Worm (Caenorhabditis elegans) whole organism, midembryonic: ENCODE measurements around the gene copz-1.
A peak's percentile ranks its signal among the peaks of the same experiment; 100 is the strongest.

Experiments
- T22C8.4 ChIP-seq: fragments of 200-800 bp; sonication (Bioruptor generic); IDR thresholded peaks from 2 replicates; pipeline ENCODE4 v1.3.6; 2022; ENCODE audit warnings: missing genetic modification characterization, missing compliant biosample characterization
- cog-1 ChIP-seq: sonication (generic microtip); optimal IDR thresholded peaks from 2 replicates; lab custom pipeline; 2016; ENCODE audit warnings: missing genetic modification characterization, missing compliant biosample characterization
- flt-1 ChIP-seq: fragments of 200-800 bp; sonication (Bioruptor generic); IDR thresholded peaks from 2 replicates; pipeline ENCODE4 v1.3.6; 2022; ENCODE audit warnings: missing genetic modification characterization, missing compliant biosample characterization
- klf-2 ChIP-seq: fragments of 200-800 bp; sonication (Bioruptor generic); conservative IDR thresholded peaks from 2 replicates; pipeline ENCODE4 v1.3.6; 2022; ENCODE audit warnings: missing genetic modification reagents, missing genetic modification characterization, missing compliant biosample characterization
- med-1 ChIP-seq: sonication (generic microtip); optimal IDR thresholded peaks from 2 replicates; lab custom pipeline; 2017; ENCODE audit warnings: missing genetic modification characterization, mild to moderate bottlenecking, missing compliant biosample characterization, antibody characterized with exemption, missing genetic modification reagents; ENCODE audit not compliant: insufficient read depth
- ref-1 ChIP-seq: fragments of 200-800 bp; sonication (Bioruptor generic); conservative IDR thresholded peaks from 2 replicates; pipeline ENCODE4 v1.3.6; 2022; ENCODE audit warnings: missing genetic modification reagents, missing genetic modification characterization, missing compliant biosample characterization
- tab-1 ChIP-seq: fragments of 200-800 bp; sonication (Bioruptor generic); IDR thresholded peaks from 2 replicates; pipeline ENCODE4 v1.3.6; 2022; ENCODE audit warnings: missing genetic modification characterization, missing compliant biosample characterization
- ztf-23 ChIP-seq: fragments of 200-800 bp; sonication (Bioruptor generic); IDR thresholded peaks from 2 replicates; pipeline ENCODE4 v1.3.6; 2022; ENCODE audit warnings: missing genetic modification reagents, missing genetic modification characterization, missing compliant biosample characterization
- ztf-29 ChIP-seq: fragments of 200-800 bp; sonication (Bioruptor generic); IDR thresholded peaks from 2 replicates; pipeline ENCODE4 v1.3.6; 2022; ENCODE audit warnings: missing genetic modification reagents, missing genetic modification characterization, missing compliant biosample characterization

Gene copz-1

DNA sequence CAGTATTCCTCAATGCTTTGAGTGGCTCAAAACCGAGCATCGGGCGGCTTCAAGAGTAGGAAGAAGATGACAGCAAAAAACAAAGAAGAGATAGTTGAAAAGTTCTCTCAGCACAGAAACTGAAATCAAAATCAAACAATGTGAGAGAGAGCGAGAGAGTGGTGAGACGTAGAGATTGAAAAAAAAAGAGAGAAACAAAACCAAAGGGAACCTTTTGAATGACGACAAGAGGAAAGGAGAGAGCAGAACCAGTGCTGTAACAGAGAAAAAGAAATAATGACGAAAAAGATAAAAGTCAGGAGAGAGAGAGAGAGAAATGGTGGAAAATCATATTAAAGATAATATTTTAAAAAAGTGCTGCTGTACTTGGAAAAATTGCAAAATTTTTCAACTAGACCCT is 5.5 kb upstream of the copz-1 start:
- TF ChIP-seq ztf-29 (GFP tag; lab: Robert Waterston, UW) (no peak), T22C8.4 (no peak), flt-1 (GFP tag; lab: Robert Waterston, UW) (no peak), klf-2 (GFP tag; lab: Robert Waterston, UW) (no peak), cog-1 (tag; lab: Kevin White, UChicago) (no peak), tab-1 (GFP tag; lab: Robert Waterston, UW) (no peak), ref-1 (GFP tag; lab: Robert Waterston, UW) (no peak), ztf-23 (GFP tag; lab: Robert Waterston, UW) (no peak), med-1 (GFP tag; lab: Kevin White, UChicago) (no peak)

DNA sequence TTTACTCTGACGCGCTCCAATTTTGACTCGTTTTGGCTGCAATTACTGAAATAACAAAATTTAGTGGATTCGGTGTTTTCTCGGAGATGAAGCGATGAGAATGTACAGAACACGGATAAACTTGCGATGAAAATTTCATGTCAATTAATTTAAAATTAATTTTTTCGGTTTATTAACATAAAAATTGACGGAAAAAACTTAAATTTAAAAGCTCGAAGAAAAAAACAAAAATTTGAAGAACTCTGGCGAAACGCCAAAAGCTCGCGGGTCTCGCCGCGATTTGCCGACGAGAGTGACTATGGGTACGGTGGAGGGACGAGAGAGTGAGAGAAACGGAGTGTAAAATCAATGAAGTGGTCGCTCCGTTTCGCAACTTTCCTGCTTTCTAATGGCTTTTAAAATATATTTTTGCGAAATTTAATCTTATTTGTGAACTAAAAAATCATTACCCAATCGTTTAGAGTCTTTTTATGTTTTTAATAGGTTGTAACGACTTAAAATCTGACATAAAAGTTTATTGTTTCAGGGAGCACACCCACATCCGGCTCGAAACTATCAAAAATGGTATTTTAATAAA is 3.9 kb upstream of the copz-1 start, which contains the start of the genes gmps-1 and cap-2:
TSS of gene gmps-1 (minus strand) at position 51 of the 577 bp plus-strand sequence.
TSS of gene cap-2 (plus strand) at position 527 of the 577 bp plus-strand sequence.
- TF ChIP-seq flt-1 (GFP tag; lab: Robert Waterston, UW) (peak; percentile 76), klf-2 (GFP tag; lab: Robert Waterston, UW) (no peak), cog-1 (tag; lab: Kevin White, UChicago) (peak; percentile 64), ref-1 (GFP tag; lab: Robert Waterston, UW) (no peak), ztf-29 (GFP tag; lab: Robert Waterston, UW) (no peak), ztf-23 (GFP tag; lab: Robert Waterston, UW) (peak; percentile 59; the same call in 1 of the 2 replicates), tab-1 (GFP tag; lab: Robert Waterston, UW) (no peak), med-1 (GFP tag; lab: Kevin White, UChicago) (no peak), T22C8.4 (peak; percentile 86)

DNA sequence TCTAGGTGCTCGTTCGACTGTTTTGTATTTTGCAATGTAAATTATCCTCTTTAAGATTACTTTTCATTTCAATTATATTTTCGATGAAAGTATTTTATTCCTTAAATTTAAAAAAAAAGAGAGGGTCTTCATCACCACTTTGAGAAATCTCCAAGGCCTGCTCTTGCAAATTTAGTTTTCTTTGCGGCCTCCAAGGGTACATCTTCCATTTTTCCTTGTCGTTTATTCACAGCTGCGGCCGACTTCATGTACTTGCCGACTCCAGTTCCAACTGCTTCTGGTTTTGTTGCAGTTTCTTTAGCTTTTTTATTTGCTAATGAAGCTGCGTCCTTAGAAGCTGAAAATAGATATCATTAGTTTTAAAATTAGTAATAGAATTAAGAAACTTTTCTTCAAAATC is 2.0 kb upstream of the copz-1 start:
- TF ChIP-seq ztf-29 (GFP tag; lab: Robert Waterston, UW) (no peak), cog-1 (tag; lab: Kevin White, UChicago) (no peak), T22C8.4 (no peak), ref-1 (GFP tag; lab: Robert Waterston, UW) (no peak)

DNA sequence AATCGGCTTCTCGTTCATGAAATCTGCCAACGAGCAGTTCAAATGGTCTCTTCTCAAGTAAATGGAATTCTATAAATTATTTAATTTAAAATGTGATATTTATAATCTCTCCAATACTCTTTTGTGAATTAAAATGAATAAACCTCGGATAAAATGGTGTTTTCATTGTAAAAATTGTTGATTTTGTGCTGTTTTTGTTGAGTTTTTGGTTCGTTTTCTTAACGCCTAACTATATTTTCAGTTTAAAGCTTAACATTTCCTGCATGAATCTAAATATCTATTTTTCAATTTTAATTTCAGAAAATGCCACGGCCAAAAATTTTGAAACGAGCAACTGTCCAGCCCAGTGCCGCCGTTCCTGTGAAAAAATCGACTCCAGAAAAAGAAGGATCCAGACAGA is 952 bp downstream of the copz-1 start, which contains the start of gene orc-2:
TSS of gene orc-2 (plus strand) at position 301 of the 400 bp plus-strand sequence.
- TF ChIP-seq flt-1 (GFP tag; lab: Robert Waterston, UW) (no peak), ztf-23 (GFP tag; lab: Robert Waterston, UW) (no peak), ztf-29 (GFP tag; lab: Robert Waterston, UW) (no peak), T22C8.4 (no peak), klf-2 (GFP tag; lab: Robert Waterston, UW) (no peak), tab-1 (GFP tag; lab: Robert Waterston, UW) (no peak), med-1 (GFP tag; lab: Kevin White, UChicago) (no peak), cog-1 (tag; lab: Kevin White, UChicago) (no peak), ref-1 (GFP tag; lab: Robert Waterston, UW) (no peak)

DNA sequence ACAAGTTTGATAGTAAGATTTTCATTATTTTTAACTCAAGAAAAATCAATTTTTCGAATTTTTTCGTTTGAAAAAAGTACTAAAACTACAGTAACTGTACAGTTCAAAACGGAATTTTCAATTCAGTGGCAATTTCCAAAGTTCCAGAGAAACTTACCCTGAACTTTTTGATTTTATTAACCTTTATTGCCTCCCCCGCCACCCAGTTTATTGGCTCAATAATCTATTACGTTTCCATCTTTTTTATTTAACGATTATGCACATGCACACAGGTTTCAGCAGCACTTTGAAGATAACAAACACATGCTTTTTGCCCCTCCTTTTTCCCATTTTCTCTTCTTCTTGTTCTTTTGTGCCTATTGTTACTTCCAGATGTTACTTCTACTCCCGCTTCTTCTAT is 7.9 kb downstream of the copz-1 start, which contains the start of gene lurp-1:
TSS of gene lurp-1 (plus strand) at position 301 of the 400 bp plus-strand sequence.
- no peak for TF ChIP-seq tab-1 (GFP tag; lab: Robert Waterston, UW)
- TF ChIP-seq ztf-23 (GFP tag; lab: Robert Waterston, UW) = no peak
- no peak for TF ChIP-seq ref-1 (GFP tag; lab: Robert Waterston, UW)
- TF ChIP-seq flt-1 (GFP tag; lab: Robert Waterston, UW) = no peak
- no peak for TF ChIP-seq med-1 (GFP tag; lab: Kevin White, UChicago)
- TF ChIP-seq ztf-29 (GFP tag; lab: Robert Waterston, UW) = no peak
- TF ChIP-seq cog-1 (tag; lab: Kevin White, UChicago) = no peak
- no peak for TF ChIP-seq T22C8.4
- TF ChIP-seq klf-2 (GFP tag; lab: Robert Waterston, UW) = no peak

DNA sequence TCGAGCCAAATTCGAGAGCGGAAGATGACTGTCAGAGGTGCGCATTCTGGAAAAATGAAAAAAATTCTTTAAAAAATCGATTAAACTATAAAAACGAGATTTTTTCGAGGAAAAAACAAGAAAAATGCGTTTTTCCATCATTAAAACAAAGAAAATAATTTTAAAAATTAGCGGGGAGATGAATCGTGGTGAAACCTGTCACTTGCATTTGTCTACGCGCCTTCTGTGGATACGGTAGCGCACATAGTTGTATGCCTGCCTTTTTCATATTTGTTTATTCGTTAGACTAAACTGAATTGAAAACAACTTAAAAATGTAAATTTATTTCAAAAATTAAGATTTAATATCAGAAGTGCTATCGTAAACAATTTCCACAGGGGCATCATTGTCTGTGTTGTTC is 11.7 kb downstream of the copz-1 start, which contains the start of gene egg-3:
TSS of gene egg-3 (minus strand) at position 46 of the 400 bp plus-strand sequence.
- TF ChIP-seq T22C8.4 = no peak
- TF ChIP-seq cog-1 (tag; lab: Kevin White, UChicago) = no peak
- no peak for TF ChIP-seq flt-1 (GFP tag; lab: Robert Waterston, UW)
- no peak for TF ChIP-seq ztf-23 (GFP tag; lab: Robert Waterston, UW)
- no peak for TF ChIP-seq tab-1 (GFP tag; lab: Robert Waterston, UW)
- no peak for TF ChIP-seq med-1 (GFP tag; lab: Kevin White, UChicago)
- no peak for TF ChIP-seq ztf-29 (GFP tag; lab: Robert Waterston, UW)
- no peak for TF ChIP-seq klf-2 (GFP tag; lab: Robert Waterston, UW)
- no peak for TF ChIP-seq ref-1 (GFP tag; lab: Robert Waterston, UW)

DNA sequence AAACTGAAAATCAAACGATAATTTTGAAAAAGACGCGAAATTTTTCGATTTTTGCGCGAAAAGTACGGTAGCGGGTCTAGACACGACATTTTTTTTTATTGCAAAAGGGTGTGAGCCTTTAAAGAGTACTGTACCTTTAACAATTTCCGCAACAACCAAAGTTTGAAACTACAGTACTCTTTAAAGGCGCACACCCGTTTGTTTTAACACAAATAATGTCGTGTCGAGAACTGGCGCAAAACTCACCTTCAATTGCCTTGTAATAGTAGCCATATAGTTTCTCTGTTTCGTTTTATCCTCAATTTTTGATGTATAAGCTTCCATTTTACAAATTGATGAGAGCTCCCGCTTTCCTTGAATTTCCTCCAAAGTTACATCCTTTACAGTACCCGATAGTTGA is 12.6 kb downstream of the copz-1 start:
- no peak for TF ChIP-seq flt-1 (GFP tag; lab: Robert Waterston, UW)
- TF ChIP-seq ztf-29 (GFP tag; lab: Robert Waterston, UW) = no peak
- TF ChIP-seq klf-2 (GFP tag; lab: Robert Waterston, UW) = no peak
- no peak for TF ChIP-seq T22C8.4
- TF ChIP-seq tab-1 (GFP tag; lab: Robert Waterston, UW) = no peak
- no peak for TF ChIP-seq med-1 (GFP tag; lab: Kevin White, UChicago)

DNA sequence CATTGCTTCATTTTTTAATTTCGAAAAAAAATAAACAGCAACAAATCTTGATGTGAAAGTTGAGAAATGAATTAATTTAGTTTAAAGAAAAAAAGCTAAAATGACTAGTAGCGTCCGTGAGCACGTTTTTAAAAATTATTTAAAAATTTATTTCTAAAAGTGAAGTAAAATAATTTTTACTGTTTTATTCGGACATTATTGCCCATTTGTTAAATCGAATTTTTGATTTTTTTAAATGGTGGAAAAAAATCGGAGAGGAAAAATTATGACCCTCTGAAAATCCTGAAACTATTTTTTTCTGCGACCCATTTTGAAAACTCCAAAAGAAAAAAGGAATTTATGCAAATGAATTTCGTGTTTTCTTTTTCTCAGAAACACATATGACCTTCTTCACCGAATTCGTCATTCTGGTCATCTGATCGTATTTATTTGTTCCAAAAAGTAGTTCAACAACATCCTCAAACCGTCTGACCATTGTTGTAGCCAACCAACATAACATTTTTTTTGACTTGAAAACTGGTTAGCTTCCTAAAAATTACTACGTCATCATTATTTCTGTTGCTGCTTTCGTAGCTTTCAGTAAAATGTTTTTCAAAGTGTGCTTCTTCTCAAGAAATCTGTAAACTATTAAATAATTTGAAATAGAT is 13.3 kb downstream of the copz-1 start, which contains the start of gene F44F4.3:
TSS of gene F44F4.3 (minus strand) at position 51 of the 647 bp plus-strand sequence.
- no peak for TF ChIP-seq ref-1 (GFP tag; lab: Robert Waterston, UW)
- no peak for TF ChIP-seq ztf-23 (GFP tag; lab: Robert Waterston, UW)
- TF ChIP-seq cog-1 (tag; lab: Kevin White, UChicago) = no peak
- no peak for TF ChIP-seq med-1 (GFP tag; lab: Kevin White, UChicago)
- no peak for TF ChIP-seq tab-1 (GFP tag; lab: Robert Waterston, UW)
- TF ChIP-seq flt-1 (GFP tag; lab: Robert Waterston, UW) = no peak
- TF ChIP-seq T22C8.4 = no peak
- no peak for TF ChIP-seq klf-2 (GFP tag; lab: Robert Waterston, UW)
- no peak for TF ChIP-seq ztf-29 (GFP tag; lab: Robert Waterston, UW)
